Worm (Caenorhabditis elegans) whole organism, L4 larva: ENCODE data around the gene pap-2.

ENCODE experiments used
- F49E8.2 ChIP-seq: sonication (generic microtip); optimal IDR thresholded peaks from 2 replicates; lab custom pipeline; 2016; ENCODE audit warnings: missing compliant biosample characterization, mild to moderate bottlenecking, missing genetic modification characterization, borderline replicate concordance
- T26A8.4 ChIP-seq: fragments of 200-800 bp; sonication (Bioruptor generic); IDR thresholded peaks from 2 replicates; pipeline ENCODE4 v1.3.6; 2022; ENCODE audit warnings: missing genetic modification characterization, missing compliant biosample characterization
- ama-1 ChIP-seq: fragments of 150-350 bp; optimal IDR thresholded peaks from 2 replicates; lab custom pipeline; 2014; ENCODE audit warnings: inconsistent platforms, mixed read lengths
- dpl-1 ChIP-seq: fragments of 150-350 bp; optimal IDR thresholded peaks from 2 replicates; lab custom pipeline; 2014; ENCODE audit warnings: missing biosample characterization, missing genetic modification reagents, missing genetic modification characterization
- lin-15B ChIP-seq: fragments of 150-350 bp; sonication (generic microtip); optimal IDR thresholded peaks from 3 replicates; lab custom pipeline; 2014; ENCODE audit warnings: missing biosample characterization, missing genetic modification characterization
- lin-29 ChIP-seq: fragments of 200-800 bp; sonication (Bioruptor generic); IDR thresholded peaks from 2 replicates; pipeline ENCODE4 v1.3.6; 2022; ENCODE audit warnings: missing genetic modification reagents, missing genetic modification characterization, missing compliant biosample characterization
- mdl-1 ChIP-seq, 2 experiments: fragments of 150-350 bp in 1 of 2; sonication (generic microtip) in 1 of 2; optimal IDR thresholded peaks; 2 replicates each; lab custom pipeline; 2014 to 2017; ENCODE audit warnings: missing biosample characterization in 2 of 2, missing genetic modification characterization in 2 of 2
- mep-1 ChIP-seq: fragments of 150-350 bp; sonication (generic microtip); optimal IDR thresholded peaks from 3 replicates; lab custom pipeline; 2014; ENCODE audit warnings: missing biosample characterization, missing genetic modification characterization
- mxl-3 ChIP-seq: fragments of 200-800 bp; sonication (Bioruptor generic); optimal IDR thresholded peaks from 2 replicates; lab custom pipeline; 2018; ENCODE audit warnings: mild to moderate bottlenecking, missing genetic modification characterization, missing compliant biosample characterization
- nhr-237 ChIP-seq: sonication (generic microtip); optimal IDR thresholded peaks from 2 replicates; lab custom pipeline; 2017; ENCODE audit warnings: missing biosample characterization, missing genetic modification characterization
- nhr-77 ChIP-seq: fragments of 150-350 bp; optimal IDR thresholded peaks from 2 replicates; lab custom pipeline; 2014; ENCODE audit warnings: missing biosample characterization, missing genetic modification characterization
- sdz-12 ChIP-seq: fragments of 200-800 bp; sonication (Bioruptor generic); optimal IDR thresholded peaks from 2 replicates; lab custom pipeline; 2018; ENCODE audit warnings: mild to moderate bottlenecking, missing genetic modification characterization, missing compliant biosample characterization
- tra-1 ChIP-seq: fragments of 200-800 bp; sonication (Bioruptor generic); IDR thresholded peaks from 2 replicates; pipeline ENCODE4 v1.3.6; 2022; ENCODE audit warnings: missing genetic modification reagents, missing genetic modification characterization, missing compliant biosample characterization

ce11 chrII:9605336-9605735, 3.9 kb downstream of the pap-2 start, which contains the start of gene nhr-19:
- TF ChIP-seq ama-1 (lab: Kevin White, UChicago) (no peak), T26A8.4 (GFP tag; lab: Robert Waterston, UW) (no peak), tra-1 (GFP tag; lab: Robert Waterston, UW) (no peak), sdz-12 (no peak), mxl-3 (peak; percentile 33), mep-1 (tag; lab: Kevin White, UChicago) (no peak), nhr-77 (tag; lab: Kevin White, UChicago) (no peak), nhr-237 (tag; lab: Kevin White, UChicago) (no peak), dpl-1 (GFP tag; lab: Kevin White, UChicago) (no peak), lin-15B (tag; lab: Kevin White, UChicago) (no peak), mdl-1 (tag; optimal IDR thresholded peaks at IDR 0.05; lab: Kevin White, UChicago) (no peak), F49E8.2 (tag; lab: Kevin White, UChicago) (no peak), lin-29 (GFP tag; lab: Robert Waterston, UW) (no peak)
